Worm (Caenorhabditis elegans) whole organism, L4 larva: ENCODE results near the gene F28F9.3.

Experiments used
- R02D3.7 ChIP-seq: fragments of 150-350 bp; sonication (generic microtip); optimal IDR thresholded peaks from 3 replicates; lab custom pipeline; 2014; ENCODE audit warnings: missing biosample characterization, missing genetic modification characterization
- Y48G9A.11 ChIP-seq: fragments of 200-800 bp; sonication (Bioruptor generic); IDR thresholded peaks from 2 replicates; pipeline ENCODE4 v1.3.6; 2022; ENCODE audit warnings: missing genetic modification reagents, missing genetic modification characterization, missing compliant biosample characterization
- ama-1 ChIP-seq: fragments of 150-350 bp; optimal IDR thresholded peaks from 2 replicates; lab custom pipeline; 2014; ENCODE audit warnings: inconsistent platforms, mixed read lengths
- ceh-82 ChIP-seq: sonication (generic microtip); optimal IDR thresholded peaks from 2 replicates; lab custom pipeline; 2017; ENCODE audit warnings: missing biosample characterization, missing genetic modification characterization
- egl-27 ChIP-seq: sonication (generic microtip); optimal IDR thresholded peaks from 3 replicates; lab custom pipeline; 2017; ENCODE audit warnings: missing biosample characterization, missing genetic modification reagents, missing genetic modification characterization
- fos-1 ChIP-seq: fragments of 150-350 bp; optimal IDR thresholded peaks from 2 replicates; lab custom pipeline; 2014; ENCODE audit warnings: missing biosample characterization, missing genetic modification characterization
- lin-13 ChIP-seq: fragments of 150-350 bp; optimal IDR thresholded peaks from 2 replicates; lab custom pipeline; 2014; ENCODE audit warnings: missing biosample characterization, missing genetic modification reagents, missing genetic modification characterization
- lir-3 ChIP-seq: sonication (generic microtip); optimal IDR thresholded peaks from 2 replicates; lab custom pipeline; 2016; ENCODE audit warnings: mild to moderate bottlenecking, missing genetic modification characterization, missing compliant biosample characterization
- mes-2 ChIP-seq: sonication (generic microtip); optimal IDR thresholded peaks from 2 replicates; lab custom pipeline; 2016; ENCODE audit warnings: missing genotype, mild to moderate bottlenecking, missing genetic modification characterization, missing compliant biosample characterization; ENCODE audit not compliant: poor library complexity, severe bottlenecking
- snpc-4 ChIP-seq: fragments of 150-350 bp; optimal IDR thresholded peaks from 2 replicates; lab custom pipeline; 2014; ENCODE audit warnings: missing biosample characterization, missing genetic modification characterization

DNA sequence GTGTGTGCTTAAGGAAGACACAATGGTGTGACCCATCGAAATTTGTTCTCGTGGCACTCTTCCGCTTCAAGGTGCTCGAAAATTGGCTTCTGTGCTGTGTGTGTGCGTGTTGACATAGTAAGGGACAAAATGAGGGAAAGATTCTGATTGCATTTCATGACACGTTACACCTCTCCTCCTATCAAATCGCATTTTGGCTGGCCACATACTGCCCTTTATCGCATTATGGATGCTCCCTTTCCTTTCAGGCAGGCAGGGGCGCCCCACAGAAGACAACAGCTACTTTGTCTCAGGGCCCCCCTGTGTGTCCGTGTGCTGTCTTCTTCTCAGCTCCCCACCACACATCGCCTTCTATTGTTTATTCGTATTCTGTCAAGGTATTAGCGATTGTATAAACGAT is 20.8 kb downstream of the F28F9.3 start:
- no peak for TF ChIP-seq lin-13 (GFP tag; lab: Kevin White, UChicago)
- TF ChIP-seq ama-1 (lab: Kevin White, UChicago) = no peak
- no peak for TF ChIP-seq R02D3.7 (tag; lab: Kevin White, UChicago)
- no peak for TF ChIP-seq snpc-4 (tag; lab: Kevin White, UChicago)
- no peak for TF ChIP-seq egl-27
- no peak for TF ChIP-seq mes-2
- TF ChIP-seq ceh-82 = no peak
- no peak for TF ChIP-seq lir-3 (tag; lab: Kevin White, UChicago)
- TF ChIP-seq fos-1 (tag; lab: Kevin White, UChicago) = no peak
- TF ChIP-seq Y48G9A.11 (GFP tag; lab: Robert Waterston, UW) = no peak
